Worm (Caenorhabditis elegans) whole organism, midembryonic: ENCODE results near the gene aat-8.

Experiments
- T22C8.4 ChIP-seq: fragments of 200-800 bp; sonication (Bioruptor generic); IDR thresholded peaks from 2 replicates; pipeline ENCODE4 v1.3.6; 2022; ENCODE audit warnings: missing genetic modification characterization, missing compliant biosample characterization
- flt-1 ChIP-seq: fragments of 200-800 bp; sonication (Bioruptor generic); IDR thresholded peaks from 2 replicates; pipeline ENCODE4 v1.3.6; 2022; ENCODE audit warnings: missing genetic modification characterization, missing compliant biosample characterization
- klf-2 ChIP-seq: fragments of 200-800 bp; sonication (Bioruptor generic); conservative IDR thresholded peaks from 2 replicates; pipeline ENCODE4 v1.3.6; 2022; ENCODE audit warnings: missing genetic modification reagents, missing genetic modification characterization, missing compliant biosample characterization
- med-1 ChIP-seq: sonication (generic microtip); optimal IDR thresholded peaks from 2 replicates; lab custom pipeline; 2017; ENCODE audit warnings: missing genetic modification characterization, mild to moderate bottlenecking, missing compliant biosample characterization, antibody characterized with exemption, missing genetic modification reagents; ENCODE audit not compliant: insufficient read depth
- tab-1 ChIP-seq: fragments of 200-800 bp; sonication (Bioruptor generic); IDR thresholded peaks from 2 replicates; pipeline ENCODE4 v1.3.6; 2022; ENCODE audit warnings: missing genetic modification characterization, missing compliant biosample characterization
- ztf-23 ChIP-seq: fragments of 200-800 bp; sonication (Bioruptor generic); IDR thresholded peaks from 2 replicates; pipeline ENCODE4 v1.3.6; 2022; ENCODE audit warnings: missing genetic modification reagents, missing genetic modification characterization, missing compliant biosample characterization
- ztf-29 ChIP-seq: fragments of 200-800 bp; sonication (Bioruptor generic); IDR thresholded peaks from 2 replicates; pipeline ENCODE4 v1.3.6; 2022; ENCODE audit warnings: missing genetic modification reagents, missing genetic modification characterization, missing compliant biosample characterization

ce11 chrIV:3827724-3828123 is 37.1 kb downstream of the aat-8 start:
- TF ChIP-seq med-1 (GFP tag; lab: Kevin White, UChicago) (no peak), T22C8.4 (no peak), flt-1 (no peak), ztf-23 (no peak), klf-2 (GFP tag; lab: Robert Waterston, UW) (no peak), tab-1 (GFP tag; lab: Robert Waterston, UW) (no peak), ztf-29 (GFP tag; lab: Robert Waterston, UW) (no peak)
